Worm (Caenorhabditis elegans) whole organism, L2 larva: ENCODE data around the gene npp-16.

Experiments
- ZK546.5 ChIP-seq: sonication (generic microtip); optimal IDR thresholded peaks from 2 replicates; lab custom pipeline; 2017; ENCODE audit warnings: missing biosample characterization, missing genetic modification characterization
- ceh-82 ChIP-seq: fragments of 150-350 bp; optimal IDR thresholded peaks from 2 replicates; lab custom pipeline; 2014; ENCODE audit warnings: missing biosample characterization, missing genetic modification characterization
- elt-1 ChIP-seq: fragments of 150-350 bp; optimal IDR thresholded peaks from 2 replicates; lab custom pipeline; 2014; ENCODE audit warnings: missing biosample characterization, missing genetic modification characterization
- gmeb-1 ChIP-seq: fragments of 150-350 bp; optimal IDR thresholded peaks from 2 replicates; lab custom pipeline; 2014; ENCODE audit warnings: missing biosample characterization, missing genetic modification characterization
- lsy-2 ChIP-seq, 2 experiments: fragments of 150-350 bp in 1 of 2; sonication (generic microtip) in 1 of 2; optimal IDR thresholded peaks; 2 replicates each; lab custom pipeline; 2014 to 2017; ENCODE audit warnings: missing biosample characterization in 2 of 2, missing genetic modification characterization in 2 of 2
- mdl-1 ChIP-seq, 2 experiments: fragments of 150-350 bp in 1 of 2; sonication (generic microtip) in 1 of 2; optimal IDR thresholded peaks; 2 replicates each; lab custom pipeline; 2017; ENCODE audit warnings: missing biosample characterization in 2 of 2, missing genetic modification characterization in 2 of 2
- skn-1 ChIP-seq: sonication (generic microtip); optimal IDR thresholded peaks from 2 replicates; lab custom pipeline; 2017; ENCODE audit warnings: missing biosample characterization, missing genetic modification characterization
- sma-3 ChIP-seq: sonication (generic microtip); optimal IDR thresholded peaks from 2 replicates; lab custom pipeline; 2016; ENCODE audit warnings: missing genetic modification reagents, missing genetic modification characterization, missing compliant biosample characterization

ce11 chrIII:11915666-11916065, at the start of gene npp-16, which contains the start of gene ndab-1:
- TF ChIP-seq elt-1 (tag; lab: Kevin White, UChicago) (no peak), ceh-82 (tag; lab: Kevin White, UChicago) (no peak), mdl-1 (tag; optimal IDR thresholded peaks at IDR 0.05; lab: Kevin White, UChicago) (no peak), ZK546.5 (tag; lab: Kevin White, UChicago) (no peak), gmeb-1 (tag; lab: Kevin White, UChicago) (peak; percentile 49), skn-1 (tag; lab: Kevin White, UChicago) (no peak), sma-3 (GFP tag; lab: Kevin White, UChicago) (no peak), lsy-2 (tag; optimal IDR thresholded peaks at IDR 0.05; lab: Kevin White, UChicago) (peak; percentile 41 to 55)
